2 fruit fly cellular contexts compared by ENCODE assay signal in the genomic region with DNA sequence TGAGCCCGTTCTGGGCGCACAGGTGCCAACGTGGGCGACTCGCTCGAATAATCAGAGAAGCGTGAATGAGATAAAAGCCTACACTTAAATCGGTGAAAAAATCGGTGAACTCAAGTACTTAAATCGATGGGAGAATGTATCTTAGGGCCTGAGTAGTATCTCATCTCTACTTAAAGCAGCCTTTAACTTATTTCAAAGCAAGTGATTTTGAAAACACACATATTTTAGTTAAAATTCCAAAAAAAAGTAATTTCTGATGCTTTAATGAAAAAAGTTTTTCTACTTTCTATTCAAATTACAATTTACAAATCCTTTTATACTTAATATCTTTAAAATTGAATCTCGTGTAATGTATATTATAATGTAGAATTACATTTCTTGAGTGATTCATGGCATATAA.
A peak's percentile ranks its signal among the peaks of the same experiment; 100 is the strongest.
TF ChIP-seq lines count a peak whose summit lies in the region.

No protein-coding gene starts in this region.

TF ChIP-seq in whole organism, embryonic, 481 proteins besides CTCF, POLR2A, EP300 and RAD21 (continued from another document):
- TF ChIP-seq CG6689 (GFP tag; IDR thresholded peaks at IDR 0.05; lab: Robert Waterston, UW): 0 out of 2 replicates have a peak, but pooled peaks have one; percentile 17
- no peak for TF ChIP-seq CG12104 (GFP tag; optimal IDR thresholded peaks at IDR 0.05; lab: Kevin White, UChicago)
- TF ChIP-seq Xrp1 (GFP tag; IDR thresholded peaks at IDR 0.05; lab: Robert Waterston, UW): peak; percentile 35; the same call in 1 of the 2 replicates
- TF ChIP-seq nmo (GFP tag; optimal IDR thresholded peaks at IDR 0.05; lab: Kevin White, UChicago): peak; percentile 4
- TF ChIP-seq crc (GFP tag; optimal IDR thresholded peaks at IDR 0.05; lab: Kevin White, UChicago): no peak
- no peak for TF ChIP-seq Bteb2 (GFP tag; optimal IDR thresholded peaks at IDR 0.05; lab: Kevin White, UChicago)
- TF ChIP-seq lola (GFP tag; optimal IDR thresholded peaks at IDR 0.05; lab: Kevin White, UChicago): peak in 1 of 3 experiments; percentile 20
- no peak for TF ChIP-seq Camta (GFP tag; optimal IDR thresholded peaks at IDR 0.05; lab: Kevin White, UChicago)
- peak; percentile 32 for TF ChIP-seq CG11504 (tag; optimal IDR thresholded peaks at IDR 0.05; lab: Kevin White, UChicago)
- no peak for TF ChIP-seq ssp (GFP tag; IDR thresholded peaks at IDR 0.05; lab: Robert Waterston, UW)
- TF ChIP-seq CG7839 (tag; optimal IDR thresholded peaks at IDR 0.05; lab: Kevin White, UChicago): peak; percentile 17
- TF ChIP-seq Oli (tag; optimal IDR thresholded peaks at IDR 0.05; lab: Kevin White, UChicago): peak; percentile 9
- TF ChIP-seq phol (tag; optimal IDR thresholded peaks at IDR 0.05; lab: Kevin White, UChicago): peak; percentile 38
- TF ChIP-seq CG10366 (GFP tag; IDR thresholded peaks at IDR 0.05; lab: Robert Waterston, UW): no peak
- no peak for TF ChIP-seq PHDP (tag; optimal IDR thresholded peaks at IDR 0.05; lab: Kevin White, UChicago)
- no peak for TF ChIP-seq Hr78 (GFP tag; optimal IDR thresholded peaks at IDR 0.05; lab: Kevin White, UChicago)
- peak; percentile 21 for TF ChIP-seq CG10267 (tag; optimal IDR thresholded peaks at IDR 0.05; lab: Kevin White, UChicago)
- TF ChIP-seq CG10979 (tag; optimal IDR thresholded peaks at IDR 0.05; lab: Kevin White, UChicago): peak; percentile 45
- peak; percentile 8 for TF ChIP-seq Blimp-1 (GFP tag; optimal IDR thresholded peaks at IDR 0.05; lab: Kevin White, UChicago)
- peak; percentile 1 for TF ChIP-seq CG9727 (GFP tag; optimal IDR thresholded peaks at IDR 0.05; lab: Kevin White, UChicago)
- TF ChIP-seq klu (GFP tag; IDR thresholded peaks at IDR 0.05; lab: Robert Waterston, UW): no peak
- TF ChIP-seq CG17568 (GFP tag; optimal IDR thresholded peaks at IDR 0.05; lab: Kevin White, UChicago): no peak
- no peak for TF ChIP-seq CG34376 (GFP tag; optimal IDR thresholded peaks at IDR 0.05; lab: Kevin White, UChicago)
- peak; percentile 15 for TF ChIP-seq Sox102F (GFP tag; optimal IDR thresholded peaks at IDR 0.05; lab: Kevin White, UChicago)
- TF ChIP-seq Aef1 (GFP tag; IDR thresholded peaks at IDR 0.05; lab: Robert Waterston, UW): no peak
- no peak for TF ChIP-seq Dref (GFP tag; IDR thresholded peaks at IDR 0.05; lab: Robert Waterston, UW)
- TF ChIP-seq jing (GFP tag; optimal IDR thresholded peaks at IDR 0.05; lab: Kevin White, UChicago): no peak
- peak; percentile 62 for TF ChIP-seq sens (GFP tag; lab: Kevin White, UChicago)

TF ChIP-seq in whole organism, prepupa, 60 proteins besides CTCF, POLR2A, EP300 and RAD21 (continued from another document):
- TF ChIP-seq CG7368 (GFP tag; optimal IDR thresholded peaks at IDR 0.05; lab: Kevin White, UChicago): no peak
